Worm (Caenorhabditis elegans): ENCODE measurements around the gene T04F8.7.

T04F8.7 gene

ce11 chrX:11656519-11657006 lies 24.2 kb downstream of the T04F8.7 start, which contains the start of gene T04F8.2:
Gene T04F8.2 (minus strand): TSS chrX:11656569.
- peak; percentile 21 for TF ChIP-seq nhr-43 (tag; optimal IDR thresholded peaks at IDR 0.05; ENCODE audit: poor library complexity, severe bottlenecking)
- TF ChIP-seq skn-1 (tag; optimal IDR thresholded peaks at IDR 0.05) = peak; percentile 58
- TF ChIP-seq elt-3 (tag; optimal IDR thresholded peaks at IDR 0.05) = no peak
- no peak for TF ChIP-seq nhr-28 (tag; optimal IDR thresholded peaks at IDR 0.05)
- peak; percentile 50 for TF ChIP-seq lin-15B (tag; optimal IDR thresholded peaks at IDR 0.05)
- TF ChIP-seq eor-1 (tag; optimal IDR thresholded peaks at IDR 0.05) = no peak
- peak; percentile 69 for TF ChIP-seq lin-39 (tag; optimal IDR thresholded peaks at IDR 0.05)
- TF ChIP-seq nhr-77 (tag; optimal IDR thresholded peaks at IDR 0.05) = no peak
- TF ChIP-seq fkh-2 (tag; optimal IDR thresholded peaks at IDR 0.05) = no peak
- TF ChIP-seq elt-1 (tag; optimal IDR thresholded peaks at IDR 0.05) = no peak
- TF ChIP-seq nhr-76 (tag; optimal IDR thresholded peaks at IDR 0.05) = no peak
- TF ChIP-seq ama-1 (optimal IDR thresholded peaks at IDR 0.05) = no peak
- TF ChIP-seq jun-1 (tag; optimal IDR thresholded peaks at IDR 0.05) = peak; percentile 28
- no peak for TF ChIP-seq daf-12 (tag; optimal IDR thresholded peaks at IDR 0.05)
- no peak for TF ChIP-seq ztf-4 (tag; optimal IDR thresholded peaks at IDR 0.05)
- no peak for TF ChIP-seq nhr-237 (tag; optimal IDR thresholded peaks at IDR 0.05)
- TF ChIP-seq ceh-9 (tag; optimal IDR thresholded peaks at IDR 0.05) = no peak
- TF ChIP-seq aly-2 (tag; optimal IDR thresholded peaks at IDR 0.05) = no peak
- peak; percentile 68 for TF ChIP-seq nfya-1 (tag; optimal IDR thresholded peaks at IDR 0.05; ENCODE audit: insufficient read depth)
- TF ChIP-seq ceh-28 (tag; optimal IDR thresholded peaks at IDR 0.05) = peak; percentile 49
- TF ChIP-seq ztf-11 (tag; optimal IDR thresholded peaks at IDR 0.05) = no peak
- TF ChIP-seq hmg-11 (tag; optimal IDR thresholded peaks at IDR 0.05) = peak; percentile 59
- peak; percentile 50 for TF ChIP-seq elt-2 (tag; optimal IDR thresholded peaks at IDR 0.05)
- no peak for TF ChIP-seq sea-2 (GFP tag; optimal IDR thresholded peaks at IDR 0.05)
- TF ChIP-seq lsy-12 (tag; optimal IDR thresholded peaks at IDR 0.05) = no peak
- peak; percentile 58 for TF ChIP-seq snpc-4 (tag; optimal IDR thresholded peaks at IDR 0.05)
- TF ChIP-seq unc-62 (GFP tag; optimal IDR thresholded peaks at IDR 0.05) = no peak
- TF ChIP-seq egl-5 (tag; optimal IDR thresholded peaks at IDR 0.05) = peak; percentile 64
- TF ChIP-seq mml-1 (tag; optimal IDR thresholded peaks at IDR 0.05) = no peak
- TF ChIP-seq nhr-25 (tag; optimal IDR thresholded peaks at IDR 0.05) = peak; percentile 63
- peak; percentile 56 for TF ChIP-seq nhr-23 (tag; optimal IDR thresholded peaks at IDR 0.05)
- no peak for TF ChIP-seq fos-1 (tag; optimal IDR thresholded peaks at IDR 0.05)
- no peak for TF ChIP-seq nhr-11 (tag; optimal IDR thresholded peaks at IDR 0.05)
- no peak for TF ChIP-seq ceh-82 (tag; optimal IDR thresholded peaks at IDR 0.05)
- no peak for TF ChIP-seq unc-39 (tag; optimal IDR thresholded peaks at IDR 0.05)
- TF ChIP-seq pha-4 (tag; optimal IDR thresholded peaks at IDR 0.05) = peak; percentile 86
- no peak for TF ChIP-seq ZK546.5 (tag; optimal IDR thresholded peaks at IDR 0.05)
- TF ChIP-seq mdl-1 (tag; optimal IDR thresholded peaks at IDR 0.05) = no peak
- TF ChIP-seq nhr-12 (tag; optimal IDR thresholded peaks at IDR 0.05) = no peak
- no peak for TF ChIP-seq ceh-16 (tag; optimal IDR thresholded peaks at IDR 0.05)
- TF ChIP-seq tbx-2 (tag; optimal IDR thresholded peaks at IDR 0.05) = no peak
- no peak for TF ChIP-seq R02D3.7 (tag; optimal IDR thresholded peaks at IDR 0.05)
- TF ChIP-seq egl-27 (tag; optimal IDR thresholded peaks at IDR 0.05) = no peak
- TF ChIP-seq zag-1 (tag; optimal IDR thresholded peaks at IDR 0.05) = no peak
- no peak for TF ChIP-seq nhr-67 (tag; optimal IDR thresholded peaks at IDR 0.05)
- peak; percentile 42 for TF ChIP-seq pqm-1 (tag; optimal IDR thresholded peaks at IDR 0.05)
- no peak for TF ChIP-seq fkh-10 (GFP tag; optimal IDR thresholded peaks at IDR 0.05)

ce11 chrX:11650751-11651150 lies 30.0 kb downstream of the T04F8.7 start, which contains the start of gene cutl-11:
Gene cutl-11 (minus strand): TSS chrX:11650851.
- TF ChIP-seq nfya-1 (tag; optimal IDR thresholded peaks at IDR 0.05; ENCODE audit: insufficient read depth) (no peak), pha-4 (tag; optimal IDR thresholded peaks at IDR 0.05) (no peak), nhr-67 (tag; optimal IDR thresholded peaks at IDR 0.05) (no peak), egl-27 (tag; optimal IDR thresholded peaks at IDR 0.05) (no peak), ceh-28 (tag; optimal IDR thresholded peaks at IDR 0.05) (no peak), ceh-82 (tag; optimal IDR thresholded peaks at IDR 0.05) (no peak), elt-3 (tag; optimal IDR thresholded peaks at IDR 0.05) (no peak), ztf-11 (tag; optimal IDR thresholded peaks at IDR 0.05) (no peak), ceh-16 (tag; optimal IDR thresholded peaks at IDR 0.05) (no peak), sea-2 (GFP tag; optimal IDR thresholded peaks at IDR 0.05) (no peak), nhr-43 (tag; optimal IDR thresholded peaks at IDR 0.05; ENCODE audit: poor library complexity, severe bottlenecking) (no peak), daf-12 (tag; optimal IDR thresholded peaks at IDR 0.05) (no peak), nhr-237 (tag; optimal IDR thresholded peaks at IDR 0.05) (no peak), hmg-11 (tag; optimal IDR thresholded peaks at IDR 0.05) (no peak)

Data from whole organism, L3 larva.